Worm (Caenorhabditis elegans) whole organism, early embryonic: ENCODE data around the gene Y69A2AR.16.

Experiments
- aly-1 ChIP-seq: sonication (generic microtip); optimal IDR thresholded peaks from 2 replicates; lab custom pipeline; 2016; ENCODE audit warnings: missing genetic modification characterization, missing compliant biosample characterization
- ama-1 ChIP-seq: fragments of 150-350 bp; optimal IDR thresholded peaks from 2 replicates; lab custom pipeline; 2014
- ets-7 ChIP-seq: sonication (generic microtip); optimal IDR thresholded peaks from 2 replicates; lab custom pipeline; 2016; ENCODE audit warnings: missing genotype, missing genetic modification characterization, missing compliant biosample characterization
- flt-1 ChIP-seq: fragments of 200-800 bp; sonication (Bioruptor generic); IDR thresholded peaks from 2 replicates; pipeline ENCODE4 v1.3.6; 2022; ENCODE audit warnings: missing genetic modification characterization, missing compliant biosample characterization
- pes-1 ChIP-seq: fragments of 200-800 bp; sonication (Bioruptor generic); IDR thresholded peaks from 2 replicates; pipeline ENCODE4 v1.3.6; 2022; ENCODE audit warnings: missing genetic modification reagents, missing genetic modification characterization, missing compliant biosample characterization
- scrt-1 ChIP-seq: fragments of 200-800 bp; sonication (Bioruptor generic); IDR thresholded peaks from 2 replicates; pipeline ENCODE4 v1.3.6; 2022; ENCODE audit warnings: missing genetic modification characterization, missing compliant biosample characterization
- tbx-11 ChIP-seq: fragments of 200-800 bp; sonication (Bioruptor generic); IDR thresholded peaks from 2 replicates; pipeline ENCODE4 v1.3.6; 2022; ENCODE audit warnings: missing genetic modification characterization, missing compliant biosample characterization
- tbx-37 ChIP-seq: fragments of 200-800 bp; sonication (Bioruptor generic); conservative IDR thresholded peaks from 2 replicates; pipeline ENCODE4 v1.3.6; 2022; ENCODE audit warnings: missing genetic modification reagents, missing genetic modification characterization, missing compliant biosample characterization

- TF ChIP-seq scrt-1 (GFP tag; lab: Robert Waterston, UW) (no peak), aly-1 (tag; lab: Kevin White, UChicago) (no peak), tbx-11 (GFP tag; lab: Robert Waterston, UW) (no peak), tbx-37 (no peak), ama-1 (no peak), pes-1 (no peak), flt-1 (GFP tag; lab: Robert Waterston, UW) (no peak), ets-7 (no peak)
Measured at ce11 chrIV:2455128-2455527, 42.5 kb upstream of the Y69A2AR.16 start.
